Fruit fly (Drosophila melanogaster) whole organism, prepupa: ENCODE results near the gene CG7810.

Experiments
- CG10669 ChIP-seq: fragments of 200-800 bp; sonication (Bioruptor generic); optimal IDR thresholded peaks from 3 replicates; lab custom pipeline; 2018; ENCODE audit warnings: missing biosample characterization, mild to moderate bottlenecking, missing genetic modification characterization, moderate library complexity
- CG16779 ChIP-seq: fragments of 200-800 bp; sonication (Bioruptor generic); optimal IDR thresholded peaks from 3 replicates; lab custom pipeline; 2017; ENCODE audit warnings: missing biosample characterization, mild to moderate bottlenecking, missing genetic modification characterization
- CG3032 ChIP-seq: fragments of 200-800 bp; optimal IDR thresholded peaks from 2 replicates; lab custom pipeline; 2019; ENCODE audit warnings: missing biosample characterization, mild to moderate bottlenecking, missing genetic modification characterization, moderate library complexity
- CG31627 ChIP-seq: fragments of 200-800 bp; sonication (Bioruptor generic); optimal IDR thresholded peaks from 3 replicates; lab custom pipeline; 2016; ENCODE audit warnings: missing biosample characterization, missing genetic modification characterization
- CG34406 ChIP-seq: fragments of 200-800 bp; sonication (Bioruptor generic); optimal IDR thresholded peaks from 3 replicates; lab custom pipeline; 2016; ENCODE audit warnings: missing biosample characterization, missing genetic modification characterization
- CG6792 ChIP-seq: fragments of 200-800 bp; sonication (Bioruptor generic); optimal IDR thresholded peaks from 3 replicates; lab custom pipeline; 2016; ENCODE audit warnings: missing biosample characterization, missing genetic modification characterization
- Hr39 ChIP-seq: fragments of 200-800 bp; sonication (Bioruptor generic); optimal IDR thresholded peaks from 2 replicates; lab custom pipeline; 2016; ENCODE audit warnings: missing biosample characterization, missing genetic modification characterization
- Hr4 ChIP-seq: fragments of 200-800 bp; sonication (Bioruptor generic); optimal IDR thresholded peaks from 3 replicates; lab custom pipeline; 2016; ENCODE audit warnings: missing biosample characterization, missing genetic modification characterization
- Sox15 ChIP-seq: fragments of 200-800 bp; sonication (Bioruptor generic); optimal IDR thresholded peaks from 3 replicates; lab custom pipeline; 2016; ENCODE audit warnings: missing biosample characterization, missing genetic modification characterization
- dac ChIP-seq: fragments of 200-800 bp; sonication (Bioruptor generic); optimal IDR thresholded peaks from 2 replicates; lab custom pipeline; 2017; ENCODE audit warnings: missing biosample characterization, mild to moderate bottlenecking, missing genetic modification characterization
- salr ChIP-seq, 2 experiments: fragments of 200-800 bp; sonication (Bioruptor generic); optimal IDR thresholded peaks; 3 replicates each; lab custom pipeline; 2016 to 2018; ENCODE audit warnings: missing biosample characterization in 2 of 2, missing genetic modification characterization in 2 of 2, mild to moderate bottlenecking in 1 of 2

DNA sequence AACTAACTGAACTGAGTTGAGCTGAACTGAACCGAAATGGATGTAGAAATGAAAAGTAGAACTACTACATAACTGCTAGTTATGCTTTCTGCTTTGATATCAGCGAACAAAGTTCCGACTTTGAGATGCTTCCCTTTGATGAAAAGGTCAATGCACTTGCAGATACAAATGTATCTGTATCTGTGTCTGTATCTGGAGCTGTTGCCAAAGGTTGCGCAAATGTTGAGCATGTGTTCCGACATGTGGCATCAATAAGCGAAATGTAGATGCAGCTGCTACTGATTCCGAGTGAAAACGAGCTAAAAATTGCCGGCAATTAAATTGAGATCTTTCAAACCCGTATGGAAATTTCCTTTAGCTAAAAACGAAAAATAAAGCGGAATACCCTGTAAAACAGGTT lies 24.4 kb downstream of the CG7810 start:
- TF ChIP-seq Hr4 (no peak), Hr39 (GFP tag; lab: Kevin White, UChicago) (no peak), CG34406 (GFP tag; lab: Kevin White, UChicago) (no peak), CG31627 (GFP tag; lab: Kevin White, UChicago) (no peak), CG16779 (no peak), CG6792 (no peak), CG3032 (tag; lab: Kevin White, UChicago) (no peak), Sox15 (GFP tag; lab: Kevin White, UChicago) (no peak), dac (no peak), CG10669 (GFP tag; lab: Kevin White, UChicago) (no peak), salr (GFP tag; optimal IDR thresholded peaks at IDR 0.05; lab: Kevin White, UChicago) (no peak)
